Fruit fly (Drosophila melanogaster) S2 (cell line): ENCODE measurements around the gene Elp1.

Source experiments
- CG8478 ChIP-seq: fragments of >200 bp; optimal IDR thresholded peaks from 2 replicates; lab custom pipeline; 2018
- CTCF ChIP-seq, 2 experiments: fragments of >200 bp; optimal IDR thresholded peaks; 2 replicates each; lab custom pipeline; 2018

DNA sequence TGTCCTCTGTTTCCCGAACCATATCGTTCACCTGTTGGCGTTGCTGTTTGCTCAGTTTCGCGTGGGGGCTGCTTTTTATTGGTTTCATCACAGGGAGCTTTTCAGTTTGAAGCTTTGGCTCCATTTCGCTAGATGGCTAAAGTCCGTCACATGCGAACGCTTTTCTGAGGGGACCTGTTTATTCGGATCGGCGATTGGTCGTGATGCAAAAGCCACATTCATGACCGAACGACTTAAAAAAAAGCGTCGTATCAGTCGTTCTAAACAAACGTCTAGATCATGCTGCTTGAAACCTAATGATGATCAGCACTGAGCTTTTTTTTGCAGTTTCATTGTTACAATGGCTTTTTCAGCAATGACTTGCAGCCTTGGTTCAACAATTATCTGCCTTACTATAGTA, 39.1 kb downstream of the Elp1 start, which contains the start of gene CG6908:
- TF ChIP-seq CG8478 (lab: Kevin White, UChicago) (no peak), CTCF (optimal IDR thresholded peaks at IDR 0.05; lab: Kevin White, UChicago) (no peak)
